Worm (Caenorhabditis elegans) whole organism, L2 larva: Measurements from ENCODE around the gene col-181.

Source experiments
- C34F6.9 ChIP-seq: fragments of 150-350 bp; optimal IDR thresholded peaks from 2 replicates; lab custom pipeline; 2014; ENCODE audit warnings: missing biosample characterization, missing genetic modification characterization
- R02D3.7 ChIP-seq: fragments of 150-350 bp; optimal IDR thresholded peaks from 2 replicates; lab custom pipeline; 2014; ENCODE audit warnings: missing biosample characterization, missing genetic modification characterization
- Y55F3AM.14 ChIP-seq: fragments of 200-800 bp; sonication (Bioruptor generic); optimal IDR thresholded peaks from 2 replicates; lab custom pipeline; 2018; ENCODE audit warnings: mild to moderate bottlenecking, missing genetic modification characterization, missing compliant biosample characterization
- ZK546.5 ChIP-seq: sonication (generic microtip); optimal IDR thresholded peaks from 2 replicates; lab custom pipeline; 2017; ENCODE audit warnings: missing biosample characterization, missing genetic modification characterization
- alr-1 ChIP-seq: fragments of 150-350 bp; optimal IDR thresholded peaks from 2 replicates; lab custom pipeline; 2014; ENCODE audit warnings: missing biosample characterization, missing genetic modification characterization
- ama-1 ChIP-seq: fragments of 150-350 bp; optimal IDR thresholded peaks from 2 replicates; lab custom pipeline; 2018; ENCODE audit warnings: inconsistent platforms
- blmp-1 ChIP-seq: sonication (generic microtip); optimal IDR thresholded peaks from 2 replicates; lab custom pipeline; 2017; ENCODE audit warnings: missing genetic modification characterization, mild to moderate bottlenecking, missing compliant biosample characterization, antibody characterized with exemption, moderate library complexity; ENCODE audit not compliant: insufficient read depth
- ceh-16 ChIP-seq: fragments of 150-350 bp; optimal IDR thresholded peaks from 2 replicates; lab custom pipeline; 2014; ENCODE audit warnings: missing biosample characterization, missing genetic modification characterization
- ceh-82 ChIP-seq: fragments of 150-350 bp; optimal IDR thresholded peaks from 2 replicates; lab custom pipeline; 2014; ENCODE audit warnings: missing biosample characterization, missing genetic modification characterization
- crh-2 ChIP-seq: sonication (generic microtip); optimal IDR thresholded peaks from 2 replicates; lab custom pipeline; 2017; ENCODE audit warnings: missing biosample characterization, missing genetic modification characterization
- egl-27 ChIP-seq: sonication (generic microtip); optimal IDR thresholded peaks from 3 replicates; lab custom pipeline; 2017; ENCODE audit warnings: missing biosample characterization, missing genetic modification reagents, missing genetic modification characterization
- elt-1 ChIP-seq: fragments of 150-350 bp; optimal IDR thresholded peaks from 2 replicates; lab custom pipeline; 2014; ENCODE audit warnings: missing biosample characterization, missing genetic modification characterization
- lin-11 ChIP-seq: fragments of 150-350 bp; sonication (generic microtip); optimal IDR thresholded peaks from 2 replicates; lab custom pipeline; 2014; ENCODE audit warnings: missing biosample characterization, missing genetic modification characterization, inconsistent platforms, mixed read lengths
- lin-13 ChIP-seq: fragments of 150-350 bp; optimal IDR thresholded peaks from 2 replicates; lab custom pipeline; 2014; ENCODE audit warnings: missing biosample characterization, missing genetic modification reagents, missing genetic modification characterization
- lin-39 ChIP-seq: fragments of 150-350 bp; optimal IDR thresholded peaks from 2 replicates; lab custom pipeline; 2014; ENCODE audit warnings: missing biosample characterization, missing genetic modification reagents, missing genetic modification characterization
- lsy-2 ChIP-seq, 2 experiments: fragments of 150-350 bp in 1 of 2; sonication (generic microtip) in 1 of 2; optimal IDR thresholded peaks; 2 replicates each; lab custom pipeline; 2014 to 2017; ENCODE audit warnings: missing biosample characterization in 2 of 2, missing genetic modification characterization in 2 of 2
- mbf-1 ChIP-seq: sonication (generic microtip); optimal IDR thresholded peaks from 2 replicates; lab custom pipeline; 2017; ENCODE audit warnings: missing biosample characterization, missing genetic modification characterization
- mdl-1 ChIP-seq, 2 experiments: fragments of 150-350 bp in 1 of 2; sonication (generic microtip) in 1 of 2; optimal IDR thresholded peaks; 2 replicates each; lab custom pipeline; 2017; ENCODE audit warnings: missing biosample characterization in 2 of 2, missing genetic modification characterization in 2 of 2
- nhr-10 ChIP-seq: sonication (generic microtip); optimal IDR thresholded peaks from 2 replicates; lab custom pipeline; 2017; ENCODE audit warnings: missing biosample characterization, missing genetic modification characterization
- nhr-11 ChIP-seq: fragments of 150-350 bp; optimal IDR thresholded peaks from 2 replicates; lab custom pipeline; 2014; ENCODE audit warnings: missing biosample characterization, missing genetic modification characterization
- nhr-12 ChIP-seq: fragments of 150-350 bp; optimal IDR thresholded peaks from 2 replicates; lab custom pipeline; 2014; ENCODE audit warnings: missing biosample characterization, missing genetic modification characterization
- nhr-129 ChIP-seq: fragments of 150-350 bp; optimal IDR thresholded peaks from 2 replicates; lab custom pipeline; 2014; ENCODE audit warnings: missing biosample characterization, missing genetic modification characterization
- nhr-21 ChIP-seq: fragments of 150-350 bp; optimal IDR thresholded peaks from 2 replicates; lab custom pipeline; 2014; ENCODE audit warnings: missing biosample characterization, missing genetic modification characterization
- nhr-23 ChIP-seq: fragments of 150-350 bp; optimal IDR thresholded peaks from 2 replicates; lab custom pipeline; 2014; ENCODE audit warnings: missing biosample characterization, missing genetic modification reagents, missing genetic modification characterization
- nhr-237 ChIP-seq: fragments of 150-350 bp; optimal IDR thresholded peaks from 2 replicates; lab custom pipeline; 2014; ENCODE audit warnings: missing biosample characterization, missing genetic modification characterization
- nhr-25 ChIP-seq: fragments of 150-350 bp; sonication (generic microtip); optimal IDR thresholded peaks from 3 replicates; lab custom pipeline; 2014; ENCODE audit warnings: missing biosample characterization, missing genetic modification characterization
- nhr-6 ChIP-seq: fragments of 150-350 bp; optimal IDR thresholded peaks from 2 replicates; lab custom pipeline; 2014; ENCODE audit warnings: missing biosample characterization, missing genetic modification characterization
- peb-1 ChIP-seq: fragments of 150-350 bp; optimal IDR thresholded peaks from 2 replicates; lab custom pipeline; 2014; ENCODE audit warnings: missing biosample characterization, missing genetic modification characterization
- sem-4 ChIP-seq: fragments of 150-350 bp; optimal IDR thresholded peaks from 2 replicates; lab custom pipeline; 2014; ENCODE audit warnings: missing biosample characterization, missing genetic modification reagents, missing genetic modification characterization
- sma-9 ChIP-seq, 2 experiments: fragments of 150-350 bp in 1 of 2; sonication (generic microtip) in 1 of 2; optimal IDR thresholded peaks; 2 replicates each; lab custom pipeline; 2014 to 2016; ENCODE audit warnings: missing genetic modification characterization in 2 of 2, mild to moderate bottlenecking in 1 of 2, missing biosample characterization in 1 of 2, missing compliant biosample characterization in 1 of 2, missing genetic modification reagents in 1 of 2, moderate library complexity in 1 of 2
- snpc-4 ChIP-seq: fragments of 150-350 bp; optimal IDR thresholded peaks from 2 replicates; lab custom pipeline; 2014; ENCODE audit warnings: missing biosample characterization, missing genetic modification characterization
- unc-39 ChIP-seq: fragments of 150-350 bp; optimal IDR thresholded peaks from 2 replicates; lab custom pipeline; 2014; ENCODE audit warnings: missing biosample characterization, missing genetic modification characterization
- unc-62 ChIP-seq: fragments of 150-350 bp; optimal IDR thresholded peaks from 2 replicates; lab custom pipeline; 2014; ENCODE audit warnings: missing biosample characterization, missing genetic modification reagents, missing genetic modification characterization
- zag-1 ChIP-seq: fragments of 150-350 bp; optimal IDR thresholded peaks from 2 replicates; lab custom pipeline; 2014; ENCODE audit warnings: missing biosample characterization, missing genetic modification characterization
- ztf-1 ChIP-seq: fragments of 200-800 bp; sonication (Bioruptor generic); conservative IDR thresholded peaks from 2 replicates; pipeline ENCODE4 v1.3.6; 2022; ENCODE audit warnings: missing genetic modification characterization, missing compliant biosample characterization
- ztf-4 ChIP-seq: fragments of 150-350 bp; optimal IDR thresholded peaks from 2 replicates; lab custom pipeline; 2014; ENCODE audit warnings: missing biosample characterization, missing genetic modification characterization

Gene col-181

ce11 chrX:12111213-12111612 is 6.5 kb downstream of the col-181 start, which contains the start of gene lgc-14:
Gene lgc-14 (plus strand): TSS chrX:12111513.
- TF ChIP-seq ama-1 (lab: Kevin White, UChicago) (no peak), ceh-16 (no peak), R02D3.7 (no peak), nhr-11 (tag; lab: Kevin White, UChicago) (no peak), nhr-23 (tag; lab: Kevin White, UChicago) (no peak), snpc-4 (tag; lab: Kevin White, UChicago) (no peak)

ce11 chrX:12114024-12114423 is 9.3 kb downstream of the col-181 start, which contains the start of gene lgc-15:
Gene lgc-15 (plus strand): TSS chrX:12114324.
- no peak for TF ChIP-seq mdl-1 (tag; optimal IDR thresholded peaks at IDR 0.05; lab: Kevin White, UChicago)
- TF ChIP-seq lin-13: no peak
- no peak for TF ChIP-seq nhr-237
- TF ChIP-seq C34F6.9: no peak
- no peak for TF ChIP-seq unc-39 (tag; lab: Kevin White, UChicago)
- TF ChIP-seq sem-4 (tag; lab: Kevin White, UChicago): no peak
- no peak for TF ChIP-seq crh-2 (tag; lab: Kevin White, UChicago)

- no peak for TF ChIP-seq nhr-10 (tag; lab: Kevin White, UChicago)
- TF ChIP-seq ztf-4 (tag; lab: Kevin White, UChicago): no peak
- no peak for TF ChIP-seq ceh-82
- no peak for TF ChIP-seq nhr-6
- no peak for TF ChIP-seq blmp-1 (tag; lab: Kevin White, UChicago)
- TF ChIP-seq sem-4 (tag; lab: Kevin White, UChicago): no peak
- TF ChIP-seq lin-11 (tag; lab: Kevin White, UChicago): no peak
- TF ChIP-seq ceh-16: no peak
- no peak for TF ChIP-seq alr-1 (tag; lab: Kevin White, UChicago)
- TF ChIP-seq sma-9 (GFP tag; optimal IDR thresholded peaks at IDR 0.05; lab: Kevin White, UChicago): no peak
- no peak for TF ChIP-seq sma-9 (tag; optimal IDR thresholded peaks at IDR 0.05; lab: Kevin White, UChicago)
- no peak for TF ChIP-seq nhr-12 (tag; lab: Kevin White, UChicago)
- no peak for TF ChIP-seq nhr-21 (tag; lab: Kevin White, UChicago)
- no peak for TF ChIP-seq C34F6.9
- TF ChIP-seq mdl-1 (tag; optimal IDR thresholded peaks at IDR 0.05; lab: Kevin White, UChicago): no peak
- no peak for TF ChIP-seq Y55F3AM.14
- TF ChIP-seq ztf-1: no peak
- TF ChIP-seq mbf-1 (tag; lab: Kevin White, UChicago): no peak
- no peak for TF ChIP-seq snpc-4 (tag; lab: Kevin White, UChicago)
- TF ChIP-seq, all 48 proteins: peak for 0
Observed at ce11 chrX:12118340-12118739, 13.6 kb downstream of the col-181 start, which contains the start of gene lgc-16. Gene lgc-16 (plus strand): TSS chrX:12118640.

- TF ChIP-seq nhr-21 (tag; lab: Kevin White, UChicago) (no peak), unc-62 (GFP tag; lab: Kevin White, UChicago) (no peak), ceh-16 (no peak), ztf-1 (no peak), lin-39 (tag; lab: Kevin White, UChicago) (no peak), alr-1 (tag; lab: Kevin White, UChicago) (no peak), nhr-237 (no peak), mdl-1 (tag; optimal IDR thresholded peaks at IDR 0.05; lab: Kevin White, UChicago) (no peak), unc-39 (tag; lab: Kevin White, UChicago) (no peak), ZK546.5 (no peak), elt-1 (tag; lab: Kevin White, UChicago) (no peak), nhr-25 (tag; lab: Kevin White, UChicago) (no peak), lsy-2 (tag; optimal IDR thresholded peaks at IDR 0.05; lab: Kevin White, UChicago) (no peak), sem-4 (tag; lab: Kevin White, UChicago) (no peak), egl-27 (tag; lab: Kevin White, UChicago) (no peak), nhr-23 (tag; lab: Kevin White, UChicago) (no peak), R02D3.7 (no peak), peb-1 (no peak), C34F6.9 (no peak), zag-1 (tag; lab: Kevin White, UChicago) (no peak)
- TF ChIP-seq, all 48 proteins: peak for 0
Observed at ce11 chrX:12121285-12121684, 16.6 kb downstream of the col-181 start, which contains the start of gene lgc-17. Gene lgc-17 (plus strand): TSS chrX:12121585.

ce11 chrX:12123152-12123551 is 18.4 kb downstream of the col-181 start, which contains the start of gene T01H10.11:
Gene T01H10.11 (plus strand): TSS chrX:12123452.
- TF ChIP-seq nhr-25 (tag; lab: Kevin White, UChicago) (no peak), mbf-1 (tag; lab: Kevin White, UChicago) (no peak), nhr-129 (tag; lab: Kevin White, UChicago) (no peak)
